Fruit fly (Drosophila melanogaster): Measurements from ENCODE around the gene png.
A peak's percentile ranks its signal among the peaks of the same experiment; 100 is the strongest.

png gene

DNA sequence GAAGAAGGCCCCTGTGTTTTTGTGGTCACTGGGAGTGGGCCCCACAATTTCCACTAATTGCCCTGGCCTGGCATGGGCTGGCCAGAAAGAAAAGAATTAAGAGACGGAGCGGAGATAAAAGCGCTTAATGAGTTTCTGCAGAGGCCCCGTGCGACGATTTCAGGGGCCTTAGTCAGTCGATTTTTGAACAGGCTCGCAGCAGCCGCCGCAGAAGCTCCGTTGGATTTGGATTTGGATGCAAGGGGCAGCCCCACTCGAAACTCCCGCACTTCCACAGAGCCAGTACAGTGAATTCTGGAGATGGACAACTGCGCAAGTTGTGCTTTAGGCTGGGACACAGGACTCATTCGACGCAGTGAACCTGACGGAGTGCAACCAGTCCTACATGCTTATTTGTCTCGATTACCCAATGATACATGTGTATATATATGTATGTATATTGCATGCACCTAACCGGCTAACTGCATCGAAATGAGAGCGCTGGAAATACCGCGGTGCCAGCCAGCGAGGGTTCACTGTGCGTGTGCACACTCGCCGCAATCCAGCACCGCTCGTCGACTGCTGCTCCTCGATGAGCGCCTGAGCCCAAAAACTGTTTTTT, 41.2 kb upstream of the png start (continued):
- TF ChIP-seq Atf6 (GFP tag; IDR thresholded peaks at IDR 0.05) (peak; percentile 63; the same call in 1 of the 2 replicates), CG8290 (GFP tag; optimal IDR thresholded peaks at IDR 0.05) (peak; percentile 11), CG8290 (tag; optimal IDR thresholded peaks at IDR 0.05) (peak in 1 of 2 experiments; percentile 89), CHES-1-like (GFP tag; optimal IDR thresholded peaks at IDR 0.05) (no peak), danr (GFP tag; IDR thresholded peaks at IDR 0.05) (peak; percentile 67), sob (GFP tag; IDR thresholded peaks at IDR 0.05) (peak; percentile 65), Xbp1 (GFP tag; optimal IDR thresholded peaks at IDR 0.05) (peak; percentile 63), CG13624 (GFP tag; optimal IDR thresholded peaks at IDR 0.05) (peak; percentile 10), Hey (tag; optimal IDR thresholded peaks at IDR 0.05) (no peak), Xrp1 (GFP tag; IDR thresholded peaks at IDR 0.05) (peak; percentile 80), croc (GFP tag; conservative IDR thresholded peaks at IDR 0.05) (peak; percentile 57), CG7839 (tag; optimal IDR thresholded peaks at IDR 0.05) (peak; percentile 71), CG43689 (GFP tag; IDR thresholded peaks at IDR 0.05) (peak; percentile 44; the same call in 1 of the 2 replicates), CG2678 (tag; optimal IDR thresholded peaks at IDR 0.05) (peak; percentile 71), zfh2 (GFP tag; optimal IDR thresholded peaks at IDR 0.05) (peak; percentile 38), schlank (tag; optimal IDR thresholded peaks at IDR 0.05) (peak; percentile 12), CG11560 (tag; IDR thresholded peaks at IDR 0.05) (peak; percentile 51; the same call in 1 of the 3 replicates), kay (GFP tag; optimal IDR thresholded peaks at IDR 0.05) (peak; percentile 36), h (optimal IDR thresholded peaks at IDR 0.05) (no peak), Side (GFP tag; optimal IDR thresholded peaks at IDR 0.05) (peak; percentile 54), H15 (GFP tag; IDR thresholded peaks at IDR 0.05) (peak; percentile 52; the same call in 1 of the 3 replicates), D19B (GFP tag; optimal IDR thresholded peaks at IDR 0.05) (peak; percentile 43), repo (GFP tag; optimal IDR thresholded peaks at IDR 0.05) (no peak), Trl (optimal IDR thresholded peaks at IDR 0.05) (no peak), Trl (GFP tag; optimal IDR thresholded peaks at IDR 0.05) (peak; percentile 38), CG32532 (GFP tag; IDR thresholded peaks at IDR 0.05) (peak; percentile 58), CG15601 (tag; optimal IDR thresholded peaks at IDR 0.05) (peak; percentile 2), CG2875 (GFP tag; optimal IDR thresholded peaks at IDR 0.05) (peak; percentile 55), Gug (GFP tag; IDR thresholded peaks at IDR 0.05) (peak; percentile 76), CG11085 (GFP tag; IDR thresholded peaks at IDR 0.05) (0 out of 2 replicates have a peak, but pooled peaks have one; percentile 44), disco-r (GFP tag; optimal IDR thresholded peaks at IDR 0.05) (no peak), CG12659 (GFP tag; optimal IDR thresholded peaks at IDR 0.05) (peak; percentile 34), CG6254 (GFP tag; optimal IDR thresholded peaks at IDR 0.05) (no peak), nom (GFP tag; optimal IDR thresholded peaks at IDR 0.05) (peak; percentile 56), Asciz (GFP tag; optimal IDR thresholded peaks at IDR 0.05) (peak; percentile 10), sens-2 (GFP tag; IDR thresholded peaks at IDR 0.05) (no peak), CG6765 (GFP tag; optimal IDR thresholded peaks at IDR 0.05) (no peak), vnd (GFP tag; IDR thresholded peaks at IDR 0.05; ENCODE audit: partially characterized antibody) (no peak), bab2 (GFP tag; optimal IDR thresholded peaks at IDR 0.05) (peak; percentile 42), Chrac-16 (GFP tag; optimal IDR thresholded peaks at IDR 0.05) (peak; percentile 75), CG2120 (GFP tag; optimal IDR thresholded peaks at IDR 0.05) (peak; percentile 79), Kr (GFP tag; optimal IDR thresholded peaks at IDR 0.05) (no peak), klu (GFP tag; IDR thresholded peaks at IDR 0.05) (peak; percentile 32; the same call in 1 of the 2 replicates), ap (GFP tag; IDR thresholded peaks at IDR 0.05) (peak; percentile 31; the same call in 1 of the 2 replicates), br (optimal IDR thresholded peaks at IDR 0.05) (no peak), inv (GFP tag; IDR thresholded peaks at IDR 0.05; ENCODE audit: partially characterized antibody) (no peak), CrebB (tag; optimal IDR thresholded peaks at IDR 0.05) (no peak), Hmr (GFP tag; optimal IDR thresholded peaks at IDR 0.05) (peak; percentile 71), Spps (tag; optimal IDR thresholded peaks at IDR 0.05) (no peak), CG14965 (GFP tag; optimal IDR thresholded peaks at IDR 0.05; ENCODE audit: borderline replicate concordance) (no peak), gfzf (GFP tag; optimal IDR thresholded peaks at IDR 0.05) (no peak)
